Fruit fly (Drosophila melanogaster): ENCODE results near the gene CG1288.

The CG1288 gene

DNA sequence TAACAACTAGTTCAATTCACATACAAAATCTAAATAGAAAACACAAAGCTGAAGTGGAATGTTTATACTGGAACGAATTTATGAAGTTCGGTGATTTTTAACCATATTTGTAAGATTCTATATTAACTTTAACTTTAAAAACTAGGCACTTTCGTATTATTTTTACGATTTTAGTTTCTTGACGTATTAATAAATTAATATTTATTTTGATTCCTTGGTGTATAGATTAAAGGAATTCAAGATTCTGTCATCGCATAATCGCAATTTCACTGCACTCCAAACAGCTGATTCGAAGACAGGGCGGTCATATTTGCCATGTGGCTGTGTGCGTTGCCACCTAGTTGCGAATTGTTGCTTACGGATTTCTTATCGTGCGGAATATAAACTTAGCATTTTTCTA, 41.2 kb upstream of the CG1288 start, which contains the start of the genes CG1227 and Dtwd2 (continued):
- peak; percentile 62 to 83 for TF ChIP-seq dpn (GFP tag; optimal IDR thresholded peaks at IDR 0.05)
- TF ChIP-seq CG6654 (GFP tag; optimal IDR thresholded peaks at IDR 0.05) = peak; percentile 33
- peak; percentile 85 for TF ChIP-seq Nf-YA (GFP tag; IDR thresholded peaks at IDR 0.05)
- TF ChIP-seq CG16815 (GFP tag; optimal IDR thresholded peaks at IDR 0.05) = peak; percentile 53
- peak; percentile 88 for TF ChIP-seq Max (GFP tag; optimal IDR thresholded peaks at IDR 0.05)
- TF ChIP-seq CG12659 (GFP tag; optimal IDR thresholded peaks at IDR 0.05) = peak; percentile 94
- TF ChIP-seq CG14860 (GFP tag; IDR thresholded peaks at IDR 0.05; ENCODE audit: partially characterized antibody) = no peak
- peak; percentile 74 for TF ChIP-seq ind (GFP tag; optimal IDR thresholded peaks at IDR 0.05)
- peak; percentile 28 for TF ChIP-seq fd102C (GFP tag; optimal IDR thresholded peaks at IDR 0.05)
- peak in 1 of 2 experiments; percentile 43 for TF ChIP-seq Pdp1 (GFP tag; optimal IDR thresholded peaks at IDR 0.05)
- TF ChIP-seq klu (GFP tag; IDR thresholded peaks at IDR 0.05) = peak; percentile 67
- peak; percentile 86 for TF ChIP-seq CG15696 (tag; optimal IDR thresholded peaks at IDR 0.05)
- peak; percentile 44 for TF ChIP-seq ac (GFP tag; optimal IDR thresholded peaks at IDR 0.05)
- peak; percentile 36 for TF ChIP-seq slp2 (GFP tag; optimal IDR thresholded peaks at IDR 0.05)
- no peak for TF ChIP-seq ato (GFP tag; IDR thresholded peaks at IDR 0.05; ENCODE audit: partially characterized antibody)
- TF ChIP-seq Xbp1 (GFP tag; optimal IDR thresholded peaks at IDR 0.05) = peak; percentile 88
- peak; percentile 68 for TF ChIP-seq dati (GFP tag; IDR thresholded peaks at IDR 0.05)
- TF ChIP-seq CG18011 (GFP tag; optimal IDR thresholded peaks at IDR 0.05) = peak; percentile 75
- TF ChIP-seq caup (GFP tag; optimal IDR thresholded peaks at IDR 0.05; ENCODE audit: severe bottlenecking) = peak; percentile 87
- TF ChIP-seq br (optimal IDR thresholded peaks at IDR 0.05) = no peak
- peak; percentile 91 for TF ChIP-seq Fer2 (tag; optimal IDR thresholded peaks at IDR 0.05)
- TF ChIP-seq pho (GFP tag; optimal IDR thresholded peaks at IDR 0.05) = peak; percentile 71
- peak; percentile 99 for TF ChIP-seq PHDP (tag; optimal IDR thresholded peaks at IDR 0.05)
- TF ChIP-seq cato (GFP tag; optimal IDR thresholded peaks at IDR 0.05; ENCODE audit: borderline replicate concordance) = peak; percentile 49
- peak; percentile 73 for TF ChIP-seq CG10321 (GFP tag; IDR thresholded peaks at IDR 0.05)
- peak in 1 of 3 experiments; percentile 70 for TF ChIP-seq Stat92E (GFP tag; optimal IDR thresholded peaks at IDR 0.05)
- no peak for TF ChIP-seq CG6791 (GFP tag; IDR thresholded peaks at IDR 0.05; ENCODE audit: partially characterized antibody)
- TF ChIP-seq ham (GFP tag; IDR thresholded peaks at IDR 0.05) = no peak
- TF ChIP-seq crol (GFP tag; IDR thresholded peaks at IDR 0.05) = no peak
- TF ChIP-seq CG4730 (GFP tag; IDR thresholded peaks at IDR 0.05) = peak; percentile 79
- peak; percentile 22 for TF ChIP-seq ERR (GFP tag; optimal IDR thresholded peaks at IDR 0.05)
- no peak for TF ChIP-seq pita (GFP tag; optimal IDR thresholded peaks at IDR 0.05)
- peak; percentile 96 for TF ChIP-seq CoRest (tag; optimal IDR thresholded peaks at IDR 0.05)
- peak; percentile 63 for TF ChIP-seq CG12942 (GFP tag; optimal IDR thresholded peaks at IDR 0.05)
- peak; percentile 62; the same call in 1 of the 2 replicates for TF ChIP-seq CG1024 (GFP tag; IDR thresholded peaks at IDR 0.05)
- TF ChIP-seq CG5245 (GFP tag; optimal IDR thresholded peaks at IDR 0.05) = peak; percentile 36
- TF ChIP-seq Lhr (GFP tag; optimal IDR thresholded peaks at IDR 0.05) = peak; percentile 61
- TF ChIP-seq CG30403 (GFP tag; optimal IDR thresholded peaks at IDR 0.05) = peak; percentile 92
- TF ChIP-seq CG31441 (GFP tag; IDR thresholded peaks at IDR 0.05) = no peak; the same call in none of the 2 replicates
- peak; percentile 79 for TF ChIP-seq HHEX (GFP tag; optimal IDR thresholded peaks at IDR 0.05)
- TF ChIP-seq Abd-B (GFP tag; optimal IDR thresholded peaks at IDR 0.05) = peak; percentile 65
- peak; percentile 32 for TF ChIP-seq CHES-1-like (GFP tag; optimal IDR thresholded peaks at IDR 0.05)
- TF ChIP-seq CG5953 (GFP tag; IDR thresholded peaks at IDR 0.05) = peak; percentile 78
- TF ChIP-seq CG14050 (GFP tag; IDR thresholded peaks at IDR 0.05) = peak; percentile 88
- peak; percentile 66; the same call in 1 of the 2 replicates for TF ChIP-seq sim (GFP tag; IDR thresholded peaks at IDR 0.05)
- peak; percentile 94 for TF ChIP-seq sug (tag; optimal IDR thresholded peaks at IDR 0.05)
- TF ChIP-seq Nf-YB (GFP tag; optimal IDR thresholded peaks at IDR 0.05) = peak; percentile 81
- peak; percentile 95 for TF ChIP-seq Awh (GFP tag; IDR thresholded peaks at IDR 0.05)
- no peak for TF ChIP-seq CG7745 (tag; optimal IDR thresholded peaks at IDR 0.05)

Data from whole organism, embryonic.